Worm (Caenorhabditis elegans) whole organism, young adult: ENCODE results near the gene tbx-2.
A peak's percentile ranks its signal among the peaks of the same experiment; 100 is the strongest.

Source experiments
- B0035.1 ChIP-seq: sonication (generic microtip); optimal IDR thresholded peaks from 2 replicates; lab custom pipeline; 2016; ENCODE audit warnings: missing genetic modification characterization, mild to moderate bottlenecking, missing compliant biosample characterization, missing genotype, missing genetic modification reagents
- D2030.7 ChIP-seq: fragments of 200-800 bp; sonication (Bioruptor generic); IDR thresholded peaks from 2 replicates; pipeline ENCODE4 v1.3.6; 2022; ENCODE audit warnings: missing genetic modification reagents, missing genetic modification characterization, missing compliant biosample characterization
- F23B12.7 ChIP-seq: sonication (generic microtip); optimal IDR thresholded peaks from 2 replicates; lab custom pipeline; 2017; ENCODE audit warnings: missing genetic modification characterization, mild to moderate bottlenecking, missing compliant biosample characterization, antibody characterized with exemption, moderate library complexity; ENCODE audit not compliant: insufficient read depth
- F33H1.4 ChIP-seq: fragments of 200-800 bp; sonication (Bioruptor generic); IDR thresholded peaks from 2 replicates; pipeline ENCODE4 v1.3.6; 2022; ENCODE audit warnings: missing genetic modification reagents, missing genetic modification characterization, missing compliant biosample characterization
- F39B2.1 ChIP-seq: fragments of 200-800 bp; sonication (Bioruptor generic); IDR thresholded peaks from 2 replicates; pipeline ENCODE4 v1.3.6; 2022; ENCODE audit warnings: missing genetic modification reagents, missing genetic modification characterization, missing compliant biosample characterization
- F49E8.2 ChIP-seq: sonication (generic microtip); optimal IDR thresholded peaks from 3 replicates; lab custom pipeline; 2017; ENCODE audit warnings: missing genetic modification characterization, mild to moderate bottlenecking, missing compliant biosample characterization, antibody characterized with exemption, moderate library complexity; ENCODE audit not compliant: insufficient read depth
- T07F8.4 ChIP-seq: sonication (generic microtip); optimal IDR thresholded peaks from 2 replicates; lab custom pipeline; 2016; ENCODE audit warnings: mild to moderate bottlenecking, missing genetic modification characterization, moderate library complexity, missing compliant biosample characterization
- Y56A3A.18 ChIP-seq: fragments of 200-800 bp; sonication (Bioruptor generic); IDR thresholded peaks from 2 replicates; pipeline ENCODE4 v1.3.6; 2022; ENCODE audit warnings: missing genetic modification reagents, missing genetic modification characterization, missing compliant biosample characterization
- Y79H2A.3 ChIP-seq: fragments of 200-800 bp; sonication (Bioruptor generic); conservative IDR thresholded peaks from 2 replicates; pipeline ENCODE4 v1.3.6; 2022; ENCODE audit warnings: missing genetic modification reagents, missing genetic modification characterization, missing compliant biosample characterization
- ZK185.1 ChIP-seq: sonication (generic microtip); optimal IDR thresholded peaks from 2 replicates; lab custom pipeline; 2016; ENCODE audit warnings: mild to moderate bottlenecking, missing genetic modification characterization, missing compliant biosample characterization; ENCODE audit not compliant: poor library complexity, severe bottlenecking
- ama-1 ChIP-seq, 3 experiments: fragments of 150-350 bp in 1 of 3; sonication (generic microtip) in 2 of 3; optimal IDR thresholded peaks; 2 replicates each; lab custom pipeline; 2014 to 2018; ENCODE audit warnings: missing biosample characterization in 2 of 3, missing genetic modification characterization in 2 of 3, missing genetic modification reagents in 2 of 3
- attf-5 ChIP-seq: fragments of 200-800 bp; sonication (Bioruptor generic); optimal IDR thresholded peaks from 2 replicates; lab custom pipeline; 2018; ENCODE audit warnings: mild to moderate bottlenecking, missing genetic modification characterization, missing compliant biosample characterization
- bed-1 ChIP-seq: fragments of 200-800 bp; sonication (Bioruptor generic); IDR thresholded peaks from 2 replicates; pipeline ENCODE4 v1.3.6; 2022; ENCODE audit warnings: missing genetic modification reagents, missing genetic modification characterization, missing compliant biosample characterization
- die-1 ChIP-seq: sonication (generic microtip); optimal IDR thresholded peaks from 2 replicates; lab custom pipeline; 2016; ENCODE audit warnings: missing genotype, mild to moderate bottlenecking, missing genetic modification characterization, missing compliant biosample characterization
- efl-1 ChIP-seq: fragments of 150-350 bp; optimal IDR thresholded peaks from 2 replicates; lab custom pipeline; 2014; ENCODE audit warnings: missing biosample characterization, missing genetic modification reagents, missing genetic modification characterization
- egrh-3 ChIP-seq: fragments of 200-800 bp; sonication (Bioruptor generic); IDR thresholded peaks from 2 replicates; pipeline ENCODE4 v1.3.6; 2022; ENCODE audit warnings: missing genetic modification reagents, missing genetic modification characterization, missing compliant biosample characterization
- ekl-4 ChIP-seq: fragments of 200-800 bp; sonication (Bioruptor generic); IDR thresholded peaks from 2 replicates; pipeline ENCODE4 v1.3.6; 2022; ENCODE audit warnings: missing genetic modification reagents, missing genetic modification characterization, missing compliant biosample characterization
- hmg-1.2 ChIP-seq: fragments of 200-800 bp; sonication (Bioruptor generic); IDR thresholded peaks from 2 replicates; pipeline ENCODE4 v1.3.6; 2022; ENCODE audit warnings: missing genetic modification reagents, missing genetic modification characterization, missing compliant biosample characterization
- lag-1 ChIP-seq: fragments of 200-800 bp; sonication (Bioruptor generic); IDR thresholded peaks from 2 replicates; pipeline ENCODE4 v1.3.6; 2022; ENCODE audit warnings: missing genetic modification reagents, missing genetic modification characterization, missing compliant biosample characterization
- madf-6 ChIP-seq: fragments of 200-800 bp; sonication (Bioruptor generic); IDR thresholded peaks from 2 replicates; pipeline ENCODE4 v1.3.6; 2022; ENCODE audit warnings: missing genetic modification reagents, missing genetic modification characterization, missing compliant biosample characterization
- madf-8 ChIP-seq: fragments of 200-800 bp; sonication (Bioruptor generic); conservative IDR thresholded peaks from 2 replicates; pipeline ENCODE4 v1.3.6; 2022; ENCODE audit warnings: missing genetic modification reagents, missing genetic modification characterization, missing compliant biosample characterization
- mcd-1 ChIP-seq: fragments of 200-800 bp; sonication (Bioruptor generic); IDR thresholded peaks from 2 replicates; pipeline ENCODE4 v1.3.6; 2022; ENCODE audit warnings: missing genetic modification reagents, missing genetic modification characterization, missing compliant biosample characterization
- mxl-1 ChIP-seq: sonication (generic microtip); optimal IDR thresholded peaks from 2 replicates; lab custom pipeline; 2016; ENCODE audit warnings: missing genetic modification characterization, missing compliant biosample characterization
- nfyb-1 ChIP-seq: fragments of 200-800 bp; sonication (Bioruptor generic); IDR thresholded peaks from 2 replicates; pipeline ENCODE4 v1.3.6; 2022; ENCODE audit warnings: missing genetic modification reagents, missing genetic modification characterization, missing compliant biosample characterization
- nhr-179 ChIP-seq: sonication (generic microtip); optimal IDR thresholded peaks from 2 replicates; lab custom pipeline; 2016; ENCODE audit warnings: mild to moderate bottlenecking, missing genetic modification characterization, missing compliant biosample characterization
- nhr-27 ChIP-seq: fragments of 200-800 bp; sonication (Bioruptor generic); optimal IDR thresholded peaks from 2 replicates; lab custom pipeline; 2018; ENCODE audit warnings: mild to moderate bottlenecking, missing genetic modification characterization, moderate library complexity, missing compliant biosample characterization
- nhr-80 ChIP-seq: sonication (generic microtip); optimal IDR thresholded peaks from 2 replicates; lab custom pipeline; 2016; ENCODE audit warnings: missing genetic modification characterization, missing compliant biosample characterization
- snpc-4 ChIP-seq, 5 experiments: fragments of 150-350 bp in 1 of 5; sonication (generic microtip) in 4 of 5; optimal IDR thresholded peaks; 2 replicates each; lab custom pipeline; 2014 to 2018; ENCODE audit warnings: missing genetic modification characterization in 5 of 5, missing biosample characterization in 3 of 5, antibody characterized with exemption in 2 of 5, mild to moderate bottlenecking in 2 of 5, missing compliant biosample characterization in 2 of 5, missing genotype in 2 of 5, moderate library complexity in 2 of 5, missing genetic modification reagents in 1 of 5
- sptf-2 ChIP-seq: fragments of 200-800 bp; sonication (Bioruptor generic); optimal IDR thresholded peaks from 2 replicates; lab custom pipeline; 2018; ENCODE audit warnings: mild to moderate bottlenecking, missing genetic modification characterization, missing compliant biosample characterization
- tbp1 ChIP-seq: fragments of 200-800 bp; sonication (Bioruptor generic); optimal IDR thresholded peaks from 2 replicates; lab custom pipeline; 2018; ENCODE audit warnings: mild to moderate bottlenecking, missing genetic modification characterization, missing compliant biosample characterization
- zfh-2 ChIP-seq: fragments of 200-800 bp; sonication (Bioruptor generic); conservative IDR thresholded peaks from 2 replicates; pipeline ENCODE4 v1.3.6; 2022; ENCODE audit warnings: missing genetic modification reagents, missing genetic modification characterization, missing compliant biosample characterization
- ztf-18 ChIP-seq: sonication (generic microtip); optimal IDR thresholded peaks from 2 replicates; lab custom pipeline; 2016; ENCODE audit warnings: missing genotype, mild to moderate bottlenecking, missing genetic modification characterization, missing compliant biosample characterization
- ztf-22 ChIP-seq: fragments of 200-800 bp; sonication (Bioruptor generic); optimal IDR thresholded peaks from 2 replicates; lab custom pipeline; 2018; ENCODE audit warnings: mild to moderate bottlenecking, missing genetic modification characterization, moderate library complexity, missing compliant biosample characterization
- ztf-28 ChIP-seq: fragments of 200-800 bp; sonication (Bioruptor generic); IDR thresholded peaks from 2 replicates; pipeline ENCODE4 v1.3.6; 2022; ENCODE audit warnings: missing genetic modification reagents, missing genetic modification characterization, missing compliant biosample characterization
- ztf-3 ChIP-seq: fragments of 200-800 bp; sonication (Bioruptor generic); optimal IDR thresholded peaks from 2 replicates; lab custom pipeline; 2018; ENCODE audit warnings: mild to moderate bottlenecking, missing genetic modification characterization, missing compliant biosample characterization

tbx-2 gene

DNA sequence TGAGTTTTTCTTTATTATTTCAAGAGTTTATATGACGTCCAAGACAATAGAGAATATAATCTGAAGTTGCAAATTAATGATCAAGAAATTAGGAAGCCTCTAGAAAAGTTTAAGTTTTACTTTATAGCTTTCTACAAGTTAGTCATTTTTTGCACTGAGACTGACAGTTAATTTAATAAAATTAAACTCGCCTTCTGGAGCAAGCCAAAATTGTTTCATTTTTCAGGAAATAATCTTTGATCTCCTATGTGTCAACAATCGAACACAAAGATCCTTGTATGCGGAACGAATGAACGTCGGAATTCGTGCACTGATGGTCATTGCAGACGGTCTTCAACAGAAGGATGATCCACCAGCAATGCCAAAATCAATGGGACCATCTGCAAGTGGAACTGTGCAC is 23.7 kb downstream of the tbx-2 start:
- no peak for TF ChIP-seq ztf-3 (GFP tag; lab: Kevin White, UChicago)

DNA sequence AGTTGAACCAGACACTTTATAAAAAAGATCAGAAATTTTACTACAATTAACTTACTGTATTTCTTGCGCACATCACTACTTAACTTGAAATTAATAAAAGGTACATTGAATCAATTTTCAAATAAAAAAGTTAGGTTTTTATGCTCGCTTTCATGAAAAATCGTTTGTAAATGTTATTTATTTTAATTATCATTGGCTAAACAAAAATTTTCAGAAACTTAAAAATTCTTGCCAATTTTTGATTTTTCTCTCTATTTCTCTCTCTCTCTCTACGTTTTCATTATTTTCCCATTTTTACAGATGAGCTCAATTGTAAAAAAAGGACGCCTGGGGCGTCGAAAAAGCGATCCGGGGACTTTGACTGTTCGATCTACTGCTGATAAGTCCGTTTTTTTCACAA is 26.7 kb downstream of the tbx-2 start, which contains the start of gene sax-2:
sax-2 (plus strand) TSS at position 301 of the 400 bp plus-strand sequence.
- TF ChIP-seq attf-5 (GFP tag; lab: Kevin White, UChicago) (no peak), tbp1 (GFP tag; lab: Kevin White, UChicago) (no peak), mxl-1 (tag; lab: Kevin White, UChicago) (no peak), nhr-80 (tag; lab: Kevin White, UChicago) (no peak), die-1 (tag; lab: Kevin White, UChicago) (no peak), sptf-2 (no peak), F39B2.1 (GFP tag; lab: Robert Waterston, UW) (no peak), Y56A3A.18 (GFP tag; lab: Robert Waterston, UW) (no peak), ztf-22 (no peak), nhr-179 (tag; lab: Kevin White, UChicago) (no peak), nfyb-1 (GFP tag; lab: Robert Waterston, UW) (no peak), D2030.7 (GFP tag; lab: Robert Waterston, UW) (no peak), efl-1 (no peak), F33H1.4 (no peak)

DNA sequence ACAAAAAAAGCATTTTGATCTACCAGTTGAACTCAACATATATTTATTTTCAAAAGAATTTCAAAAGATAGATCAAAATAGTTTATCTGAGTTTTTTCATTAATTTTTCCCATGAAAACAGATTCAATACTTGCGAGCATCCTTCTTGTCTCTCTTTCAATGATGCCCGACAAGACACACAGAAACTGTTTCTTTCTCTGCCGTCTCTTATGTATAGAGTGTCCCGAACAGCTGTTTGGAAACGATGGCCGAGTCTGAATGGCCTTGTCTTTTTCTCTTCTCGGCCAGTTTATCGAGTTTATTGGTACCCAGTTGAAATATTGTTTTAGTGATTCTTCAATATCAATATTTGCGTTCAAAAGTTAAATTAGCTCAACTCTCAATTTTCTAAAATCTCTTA is 27.4 kb downstream of the tbx-2 start:
- TF ChIP-seq efl-1 (peak; percentile 23), madf-8 (GFP tag; lab: Robert Waterston, UW) (0 out of 2 replicates have a peak, but pooled peaks have one; percentile 28), attf-5 (GFP tag; lab: Kevin White, UChicago) (peak; percentile 68), nhr-80 (tag; lab: Kevin White, UChicago) (peak; percentile 47), snpc-4 (GFP tag; optimal IDR thresholded peaks at IDR 0.05; lab: Kevin White, UChicago) (no peak), snpc-4 (tag; optimal IDR thresholded peaks at IDR 0.05; lab: Kevin White, UChicago) (peak in 1 of 4 experiments; percentile 42), ekl-4 (GFP tag; lab: Robert Waterston, UW) (0 out of 2 replicates have a peak, but pooled peaks have one; percentile 13), madf-6 (GFP tag; lab: Robert Waterston, UW) (peak; percentile 57; the same call in 1 of the 2 replicates), mcd-1 (GFP tag; lab: Robert Waterston, UW) (peak; percentile 45), ztf-28 (GFP tag; lab: Robert Waterston, UW) (no peak), lag-1 (GFP tag; lab: Robert Waterston, UW) (no peak), hmg-1.2 (GFP tag; lab: Robert Waterston, UW) (peak; percentile 79), ztf-18 (peak; percentile 30), F23B12.7 (tag; lab: Kevin White, UChicago) (peak; percentile 5), ZK185.1 (tag; lab: Kevin White, UChicago) (peak; percentile 47), B0035.1 (tag; lab: Kevin White, UChicago) (no peak), T07F8.4 (no peak)

DNA sequence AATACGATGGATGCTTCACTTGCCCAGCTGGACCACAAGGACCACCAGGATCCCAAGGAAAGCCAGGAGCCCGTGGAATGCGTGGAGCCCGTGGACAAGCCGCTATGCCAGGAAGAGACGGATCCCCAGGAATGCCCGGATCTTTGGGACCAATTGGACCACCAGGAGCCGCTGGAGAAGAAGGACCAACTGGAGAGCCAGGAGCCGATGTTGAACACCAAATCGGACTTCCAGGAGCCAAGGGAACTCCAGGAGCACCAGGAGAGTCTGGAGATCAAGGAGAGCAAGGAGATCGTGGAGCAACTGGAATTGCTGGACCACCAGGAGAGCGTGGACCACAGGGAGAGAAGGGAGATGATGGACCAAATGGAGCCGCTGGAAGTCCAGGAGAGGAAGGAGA is 28.1 kb downstream of the tbx-2 start:
- TF ChIP-seq sptf-2 (no peak), egrh-3 (GFP tag; lab: Robert Waterston, UW) (peak; percentile 62; the same call in 1 of the 2 replicates), zfh-2 (GFP tag; lab: Robert Waterston, UW) (peak; percentile 83), madf-8 (GFP tag; lab: Robert Waterston, UW) (no peak), bed-1 (GFP tag; lab: Robert Waterston, UW) (no peak), nhr-27 (tag; lab: Kevin White, UChicago) (no peak), mxl-1 (tag; lab: Kevin White, UChicago) (no peak), ama-1 (optimal IDR thresholded peaks at IDR 0.05; lab: Kevin White, UChicago) (no peak), ama-1 (GFP tag; optimal IDR thresholded peaks at IDR 0.05; lab: Kevin White, UChicago) (no peak), F49E8.2 (tag; lab: Kevin White, UChicago) (no peak), Y79H2A.3 (GFP tag; lab: Robert Waterston, UW) (no peak)
- TF ChIP-seq, all 124 proteins: peak for 2
